Fruit fly (Drosophila melanogaster) whole organism, embryonic: ENCODE measurements around the gene MESR3.

ENCODE experiments used
- ATbp ChIP-seq: fragments of 200-800 bp; sonication (Bioruptor generic); optimal IDR thresholded peaks from 2 replicates; lab custom pipeline; 2017; ENCODE audit warnings: missing biosample characterization, mild to moderate bottlenecking, missing genetic modification characterization, missing genetic modification reagents
- Ada2b ChIP-seq: fragments of 200-800 bp; sonication (Bioruptor generic); IDR thresholded peaks from 2 replicates; pipeline ENCODE4 v1.3.6; 2022; ENCODE audit warnings: missing biosample characterization, missing genetic modification characterization
- Aef1 ChIP-seq: fragments of 200-800 bp; sonication (Bioruptor generic); IDR thresholded peaks from 3 replicates; pipeline ENCODE4 v1.3.6; 2022; ENCODE audit warnings: missing biosample characterization, missing genetic modification characterization
- Atf-2 ChIP-seq: fragments of 200-800 bp; sonication (Bioruptor generic); optimal IDR thresholded peaks from 2 replicates; lab custom pipeline; 2016; ENCODE audit warnings: missing biosample characterization, missing genetic modification characterization
- CG10147 ChIP-seq: fragments of 200-800 bp; sonication (Bioruptor generic); optimal IDR thresholded peaks from 2 replicates; lab custom pipeline; 2019; ENCODE audit warnings: missing biosample characterization, mild to moderate bottlenecking, missing genetic modification characterization, moderate library complexity
- CG10366 ChIP-seq: fragments of 200-800 bp; sonication (Bioruptor generic); IDR thresholded peaks from 2 replicates; pipeline ENCODE4 v1.3.6; 2022; ENCODE audit warnings: missing biosample characterization, missing genetic modification characterization
- CG11504 ChIP-seq: fragments of 200-800 bp; sonication (Bioruptor generic); optimal IDR thresholded peaks from 3 replicates; lab custom pipeline; 2019; ENCODE audit warnings: missing biosample characterization, mild to moderate bottlenecking, missing genetic modification characterization, moderate library complexity
- CG14014 ChIP-seq: fragments of 200-800 bp; sonication (Bioruptor generic); IDR thresholded peaks from 2 replicates; pipeline ENCODE4 v1.3.6; 2022; ENCODE audit warnings: missing biosample characterization, missing genetic modification characterization
- CG14667 ChIP-seq: fragments of 200-800 bp; sonication (Bioruptor generic); IDR thresholded peaks from 2 replicates; pipeline ENCODE4 v1.3.6; 2022; ENCODE audit warnings: missing biosample characterization, missing genetic modification characterization
- CG15479 ChIP-seq: fragments of 200-800 bp; sonication (Bioruptor generic); optimal IDR thresholded peaks from 3 replicates; lab custom pipeline; 2019; ENCODE audit warnings: missing biosample characterization, mild to moderate bottlenecking, missing genetic modification characterization, moderate library complexity
- CG15601 ChIP-seq: fragments of 200-800 bp; sonication (Bioruptor generic); optimal IDR thresholded peaks from 3 replicates; lab custom pipeline; 2019; ENCODE audit warnings: missing biosample characterization, mild to moderate bottlenecking, missing genetic modification characterization, moderate library complexity
- CG16815 ChIP-seq: fragments of 200-800 bp; sonication (Bioruptor generic); optimal IDR thresholded peaks from 3 replicates; lab custom pipeline; 2017; ENCODE audit warnings: missing biosample characterization, mild to moderate bottlenecking, missing genetic modification characterization
- CG1832 ChIP-seq: fragments of 200-800 bp; sonication (Bioruptor generic); optimal IDR thresholded peaks from 2 replicates; lab custom pipeline; 2017; ENCODE audit warnings: missing biosample characterization, mild to moderate bottlenecking, missing genetic modification characterization, inconsistent platforms
- CG2712 ChIP-seq: fragments of 200-800 bp; optimal IDR thresholded peaks from 3 replicates; lab custom pipeline; 2019; ENCODE audit warnings: missing biosample characterization, mild to moderate bottlenecking, missing genetic modification characterization, moderate library complexity
- CG30020 ChIP-seq: fragments of 200-800 bp; optimal IDR thresholded peaks from 2 replicates; lab custom pipeline; 2019; ENCODE audit warnings: missing biosample characterization, mild to moderate bottlenecking, missing genetic modification characterization, moderate library complexity
- CG34422 ChIP-seq: fragments of 200-800 bp; sonication (Bioruptor generic); IDR thresholded peaks from 3 replicates; pipeline ENCODE4 v1.3.6; 2022; ENCODE audit warnings: missing biosample characterization, missing genetic modification characterization
- CG42726 ChIP-seq: fragments of 200-800 bp; sonication (Bioruptor generic); IDR thresholded peaks from 2 replicates; pipeline ENCODE4 v1.3.6; 2022; ENCODE audit warnings: missing biosample characterization, missing genetic modification characterization; ENCODE audit not compliant: partially characterized antibody
- CG4424 ChIP-seq: fragments of 200-800 bp; sonication (Bioruptor generic); optimal IDR thresholded peaks from 3 replicates; lab custom pipeline; 2016; ENCODE audit warnings: missing biosample characterization, missing genetic modification characterization
- CG4854 ChIP-seq: fragments of 200-800 bp; sonication (Bioruptor generic); optimal IDR thresholded peaks from 2 replicates; lab custom pipeline; 2016; ENCODE audit warnings: missing biosample characterization, missing genetic modification characterization, inconsistent platforms
- CG6272 ChIP-seq: fragments of 200-800 bp; sonication (Bioruptor generic); IDR thresholded peaks from 2 replicates; pipeline ENCODE4 v1.3.6; 2022; ENCODE audit warnings: missing biosample characterization, missing genetic modification characterization
- CG6654 ChIP-seq: fragments of 200-800 bp; sonication (Bioruptor generic); optimal IDR thresholded peaks from 2 replicates; lab custom pipeline; 2017; ENCODE audit warnings: missing biosample characterization, mild to moderate bottlenecking, missing genetic modification characterization
- CG7556 ChIP-seq: fragments of 200-800 bp; sonication (Bioruptor generic); optimal IDR thresholded peaks from 2 replicates; lab custom pipeline; 2017; ENCODE audit warnings: missing biosample characterization, mild to moderate bottlenecking, missing genetic modification characterization
- CG8944 ChIP-seq: fragments of 200-800 bp; sonication (Bioruptor generic); optimal IDR thresholded peaks from 3 replicates; lab custom pipeline; 2016; ENCODE audit warnings: missing biosample characterization, missing genetic modification characterization
- CG9817 ChIP-seq: fragments of 200-800 bp; sonication (Bioruptor generic); optimal IDR thresholded peaks from 2 replicates; lab custom pipeline; 2018; ENCODE audit warnings: missing biosample characterization, mild to moderate bottlenecking, missing genetic modification characterization, moderate library complexity
- CrebB ChIP-seq: fragments of 200-800 bp; sonication (Bioruptor generic); optimal IDR thresholded peaks from 3 replicates; lab custom pipeline; 2018; ENCODE audit warnings: missing biosample characterization, mild to moderate bottlenecking, missing genetic modification characterization
- Dfd ChIP-seq, 2 experiments: fragments of >200 bp; optimal IDR thresholded peaks; 2 replicates each; lab custom pipeline; 2017; ENCODE audit warnings: missing biosample characterization in 2 of 2, missing genetic modification characterization in 2 of 2
- Dip2 ChIP-seq: fragments of 200-800 bp; sonication (Bioruptor generic); IDR thresholded peaks from 2 replicates; pipeline ENCODE4 v1.3.6; 2022; ENCODE audit warnings: missing biosample characterization, missing genetic modification characterization
- Dll ChIP-seq: fragments of 200-800 bp; sonication (Bioruptor generic); IDR thresholded peaks from 4 replicates; pipeline ENCODE4 v1.3.6; 2022; ENCODE audit warnings: missing biosample characterization, missing genetic modification characterization; ENCODE audit not compliant: partially characterized antibody
- Dp ChIP-seq: fragments of 200-800 bp; sonication (Bioruptor generic); optimal IDR thresholded peaks from 2 replicates; lab custom pipeline; 2018; ENCODE audit warnings: missing biosample characterization, mild to moderate bottlenecking, missing genetic modification characterization, moderate library complexity
- E2f1 ChIP-seq: fragments of 200-800 bp; sonication (Bioruptor generic); IDR thresholded peaks from 2 replicates; pipeline ENCODE4 v1.3.6; 2022; ENCODE audit warnings: missing biosample characterization, missing genetic modification characterization
- ERR ChIP-seq: fragments of 200-800 bp; sonication (Bioruptor generic); optimal IDR thresholded peaks from 2 replicates; lab custom pipeline; 2016; ENCODE audit warnings: missing biosample characterization, missing genetic modification characterization
- Ets65A ChIP-seq: fragments of 200-800 bp; sonication (Bioruptor generic); peaks from one replicate; lab custom pipeline; 2016; ENCODE audit warnings: missing biosample characterization, missing genetic modification characterization
- HmgZ ChIP-seq: fragments of 200-800 bp; sonication (Bioruptor generic); optimal IDR thresholded peaks from 2 replicates; lab custom pipeline; 2018; ENCODE audit warnings: missing biosample characterization, mild to moderate bottlenecking, missing genetic modification characterization
- Kr ChIP-seq: fragments of 200-800 bp; sonication (Bioruptor generic); optimal IDR thresholded peaks from 2 replicates; lab custom pipeline; 2017; ENCODE audit warnings: missing biosample characterization, mild to moderate bottlenecking, missing genetic modification characterization
- Sry-δ ChIP-seq: fragments of 200-800 bp; sonication (Bioruptor generic); optimal IDR thresholded peaks from 2 replicates; lab custom pipeline; 2016; ENCODE audit warnings: missing biosample characterization, missing genetic modification characterization
- Xrp1 ChIP-seq: fragments of 200-800 bp; sonication (Bioruptor generic); IDR thresholded peaks from 2 replicates; pipeline ENCODE4 v1.3.6; 2022; ENCODE audit warnings: missing biosample characterization, missing genetic modification characterization
- chn ChIP-seq: fragments of 200-800 bp; sonication (Bioruptor generic); optimal IDR thresholded peaks from 2 replicates; lab custom pipeline; 2016; ENCODE audit warnings: missing biosample characterization, missing genetic modification characterization
- crc ChIP-seq: fragments of 200-800 bp; sonication (Bioruptor generic); optimal IDR thresholded peaks from 2 replicates; lab custom pipeline; 2016; ENCODE audit warnings: missing biosample characterization, missing genetic modification characterization
- dati ChIP-seq: fragments of 200-800 bp; sonication (Bioruptor generic); IDR thresholded peaks from 2 replicates; pipeline ENCODE4 v1.3.6; 2022; ENCODE audit warnings: missing biosample characterization, missing genetic modification characterization
- ftz-f1 ChIP-seq: fragments of 200-800 bp; sonication (Bioruptor generic); optimal IDR thresholded peaks from 2 replicates; lab custom pipeline; 2016; ENCODE audit warnings: missing biosample characterization, missing genetic modification characterization
- her ChIP-seq: fragments of 200-800 bp; sonication (Bioruptor generic); optimal IDR thresholded peaks from 2 replicates; lab custom pipeline; 2016; ENCODE audit warnings: missing biosample characterization, missing genetic modification characterization
- nerfin-1 ChIP-seq: fragments of 200-800 bp; sonication (Bioruptor generic); optimal IDR thresholded peaks from 3 replicates; lab custom pipeline; 2019; ENCODE audit warnings: missing biosample characterization, mild to moderate bottlenecking, missing genetic modification characterization, moderate library complexity
- pfk ChIP-seq: fragments of 200-800 bp; sonication (Bioruptor generic); optimal IDR thresholded peaks from 2 replicates; lab custom pipeline; 2018; ENCODE audit warnings: missing biosample characterization, mild to moderate bottlenecking, missing genetic modification characterization, moderate library complexity
- pnt ChIP-seq: fragments of 200-800 bp; sonication (Bioruptor generic); optimal IDR thresholded peaks from 3 replicates; lab custom pipeline; 2016; ENCODE audit warnings: missing biosample characterization, missing genetic modification characterization
- prd ChIP-seq, 3 experiments: fragments of >200 bp in 2 of 3; fragments of 200-800 bp in 1 of 3; sonication (Bioruptor generic) in 1 of 3; optimal IDR thresholded peaks in 2 of 3; IDR thresholded peaks in 1 of 3; 2 replicates in 2 of 3; 3 replicates in 1 of 3; pipeline versions ENCODE4 v1.3.6 to Lab custom; 2017 to 2022; ENCODE audit warnings: missing biosample characterization in 1 of 3, missing genetic modification characterization in 1 of 3
- tgo ChIP-seq: fragments of 200-800 bp; sonication (Bioruptor generic); IDR thresholded peaks from 3 replicates; pipeline ENCODE4 v1.3.6; 2022; ENCODE audit warnings: missing biosample characterization, missing genetic modification characterization
- trh ChIP-seq: fragments of 200-800 bp; sonication (Bioruptor generic); optimal IDR thresholded peaks from 2 replicates; lab custom pipeline; 2016; ENCODE audit warnings: missing biosample characterization, missing genetic modification characterization
- yki ChIP-seq: fragments of >200 bp; optimal IDR thresholded peaks from 3 replicates; lab custom pipeline; 2018
- z ChIP-seq: fragments of 200-800 bp; sonication (Bioruptor generic); IDR thresholded peaks from 3 replicates; pipeline ENCODE4 v1.3.6; 2022; ENCODE audit warnings: missing biosample characterization, missing genetic modification characterization
- zen ChIP-seq: fragments of 200-800 bp; sonication (Bioruptor generic); optimal IDR thresholded peaks from 3 replicates; lab custom pipeline; 2018; ENCODE audit warnings: missing biosample characterization, mild to moderate bottlenecking, missing genetic modification characterization, moderate library complexity
- zf30C ChIP-seq: fragments of 200-800 bp; sonication (Bioruptor generic); optimal IDR thresholded peaks from 3 replicates; lab custom pipeline; 2018; ENCODE audit warnings: missing biosample characterization, mild to moderate bottlenecking, missing genetic modification characterization

Gene MESR3

dm6 chr2L:18626987-18627386 is 9.9 kb downstream of the MESR3 start (continued):
- TF ChIP-seq CG6654 (peak; percentile 22), HmgZ (tag; lab: Kevin White, UChicago) (peak; percentile 80), her (peak; percentile 80), crc (peak; percentile 80), CG2712 (tag; lab: Kevin White, UChicago) (peak; percentile 57), CG30020 (tag; lab: Kevin White, UChicago) (no peak), Dfd (GFP tag; optimal IDR thresholded peaks at IDR 0.05; lab: Kevin White, UChicago) (no peak), Aef1 (GFP tag; lab: Robert Waterston, UW) (no peak), Dip2 (no peak), nerfin-1 (tag; lab: Kevin White, UChicago) (peak; percentile 51), tgo (GFP tag; lab: Robert Waterston, UW) (peak; percentile 34; the same call in 2 of the 3 replicates), CG6272 (GFP tag; lab: Robert Waterston, UW) (no peak), CG9817 (tag; lab: Kevin White, UChicago) (peak; percentile 60), Ets65A (GFP tag; lab: Kevin White, UChicago) (peak; percentile 78), yki (lab: Kevin White, UChicago) (no peak), pnt (GFP tag; lab: Kevin White, UChicago) (peak; percentile 77), CG10147 (peak; percentile 71), CG16815 (GFP tag; lab: Kevin White, UChicago) (no peak), Kr (GFP tag; lab: Kevin White, UChicago) (peak; percentile 67), CG42726 (no peak), z (GFP tag; lab: Robert Waterston, UW) (peak; percentile 44; the same call in 2 of the 3 replicates), ftz-f1 (GFP tag; lab: Kevin White, UChicago) (peak; percentile 65), CG11504 (tag; lab: Kevin White, UChicago) (peak; percentile 77), Ada2b (GFP tag; lab: Robert Waterston, UW) (peak; percentile 12; the same call in 1 of the 2 replicates), chn (GFP tag; lab: Kevin White, UChicago) (peak; percentile 33), CG10366 (GFP tag; lab: Robert Waterston, UW) (peak; percentile 39; the same call in 1 of the 2 replicates), CG14667 (no peak), CG4424 (GFP tag; lab: Kevin White, UChicago) (peak; percentile 58), zf30C (GFP tag; lab: Kevin White, UChicago) (no peak), trh (GFP tag; lab: Kevin White, UChicago) (peak; percentile 79), ERR (peak; percentile 77), prd (optimal IDR thresholded peaks at IDR 0.05; lab: Kevin White, UChicago) (no peak), prd (GFP tag; IDR thresholded peaks at IDR 0.05; lab: Robert Waterston, UW) (peak; percentile 47; the same call in 2 of the 3 replicates), zen (peak; percentile 17), Dll (no peak), Atf-2 (GFP tag; lab: Kevin White, UChicago) (peak; percentile 81), CG1832 (no peak), CG34422 (GFP tag; lab: Robert Waterston, UW) (peak; percentile 67; the same call in 1 of the 3 replicates), CG15601 (tag; lab: Kevin White, UChicago) (peak; percentile 90), CG15479 (peak; percentile 78), E2f1 (GFP tag; lab: Robert Waterston, UW) (peak; percentile 42; the same call in 1 of the 2 replicates), Sry-δ (GFP tag; lab: Kevin White, UChicago) (peak; percentile 45), ATbp (peak; percentile 98), dati (no peak), pfk (GFP tag; lab: Kevin White, UChicago) (no peak), CG8944 (peak; percentile 84), Dp (GFP tag; lab: Kevin White, UChicago) (no peak), CrebB (peak; percentile 88), CG14014 (GFP tag; lab: Robert Waterston, UW) (peak; percentile 70; the same call in 1 of the 2 replicates), CG4854 (peak; percentile 90), Xrp1 (GFP tag; lab: Robert Waterston, UW) (peak; percentile 80), CG7556 (peak; percentile 89)
